Worm (Caenorhabditis elegans) whole organism, young adult: ENCODE measurements around the gene cab-1.

ENCODE experiments used
- F33H1.4 ChIP-seq: fragments of 200-800 bp; sonication (Bioruptor generic); IDR thresholded peaks from 2 replicates; pipeline ENCODE4 v1.3.6; 2022; ENCODE audit warnings: missing genetic modification reagents, missing genetic modification characterization, missing compliant biosample characterization
- Y53F4B.3 ChIP-seq: fragments of 200-800 bp; sonication (Bioruptor generic); IDR thresholded peaks from 2 replicates; pipeline ENCODE4 v1.3.6; 2022; ENCODE audit warnings: missing genetic modification reagents, missing genetic modification characterization, missing compliant biosample characterization
- mcd-1 ChIP-seq: fragments of 200-800 bp; sonication (Bioruptor generic); IDR thresholded peaks from 2 replicates; pipeline ENCODE4 v1.3.6; 2022; ENCODE audit warnings: missing genetic modification reagents, missing genetic modification characterization, missing compliant biosample characterization
- nhr-179 ChIP-seq: sonication (generic microtip); optimal IDR thresholded peaks from 2 replicates; lab custom pipeline; 2016; ENCODE audit warnings: mild to moderate bottlenecking, missing genetic modification characterization, missing compliant biosample characterization
- pha-4 ChIP-seq: fragments of 150-350 bp; sonication (generic microtip); optimal IDR thresholded peaks from 2 replicates; lab custom pipeline; 2014; ENCODE audit warnings: missing biosample characterization, missing genetic modification reagents, missing genetic modification characterization
- snpc-4 ChIP-seq, 5 experiments: fragments of 150-350 bp in 1 of 5; sonication (generic microtip) in 4 of 5; optimal IDR thresholded peaks; 2 replicates each; lab custom pipeline; 2014 to 2018; ENCODE audit warnings: missing genetic modification characterization in 5 of 5, missing biosample characterization in 3 of 5, antibody characterized with exemption in 2 of 5, mild to moderate bottlenecking in 2 of 5, missing compliant biosample characterization in 2 of 5, missing genotype in 2 of 5, moderate library complexity in 2 of 5, missing genetic modification reagents in 1 of 5
- ztf-3 ChIP-seq: fragments of 200-800 bp; sonication (Bioruptor generic); optimal IDR thresholded peaks from 2 replicates; lab custom pipeline; 2018; ENCODE audit warnings: mild to moderate bottlenecking, missing genetic modification characterization, missing compliant biosample characterization

- TF ChIP-seq pha-4 (no peak), ztf-3 (no peak), F33H1.4 (no peak), snpc-4 (GFP tag; optimal IDR thresholded peaks at IDR 0.05; lab: Kevin White, UChicago) (no peak), snpc-4 (tag; optimal IDR thresholded peaks at IDR 0.05; lab: Kevin White, UChicago) (no peak), mcd-1 (GFP tag; lab: Robert Waterston, UW) (no peak), Y53F4B.3 (GFP tag; lab: Robert Waterston, UW) (no peak), nhr-179 (tag; lab: Kevin White, UChicago) (no peak)
Observed at ce11 chrX:12225970-12226369, 13.3 kb upstream of the cab-1 start, which contains the start of gene cest-9.1.
